Fruit fly (Drosophila melanogaster): ENCODE results near the gene Hip1.

dm6 chr3L:12732742-12733141 lies 40.6 kb downstream of the Hip1 start:
- TF ChIP-seq CG3032 (tag; optimal IDR thresholded peaks at IDR 0.05) (no peak), CG16779 (tag; optimal IDR thresholded peaks at IDR 0.05) (no peak), dac (GFP tag; optimal IDR thresholded peaks at IDR 0.05) (no peak), eg (GFP tag; IDR thresholded peaks at IDR 0.05) (no peak), Hr39 (GFP tag; optimal IDR thresholded peaks at IDR 0.05) (no peak), CG3919 (GFP tag; optimal IDR thresholded peaks at IDR 0.05) (no peak), CG1621 (tag; optimal IDR thresholded peaks at IDR 0.05) (no peak), OdsH (GFP tag; optimal IDR thresholded peaks at IDR 0.05) (no peak), CG10631 (GFP tag; optimal IDR thresholded peaks at IDR 0.05) (no peak), esn (GFP tag; optimal IDR thresholded peaks at IDR 0.05) (no peak)

Data from whole organism, prepupa.